Worm (Caenorhabditis elegans) whole organism, L4/young adult: ENCODE measurements around the gene slc-25A10.

ENCODE experiments used
- W03F9.2 ChIP-seq: fragments of 150-350 bp; optimal IDR thresholded peaks from 2 replicates; lab custom pipeline; 2014; ENCODE audit warnings: missing biosample characterization, missing genetic modification characterization
- dao-5 ChIP-seq: sonication (generic microtip); optimal IDR thresholded peaks from 2 replicates; lab custom pipeline; 2016; ENCODE audit warnings: missing genotype, missing genetic modification characterization, moderate library complexity, missing compliant biosample characterization
- him-1 ChIP-seq: sonication (generic microtip); optimal IDR thresholded peaks from 2 replicates; lab custom pipeline; 2016; ENCODE audit warnings: missing genotype, missing genetic modification reagents, missing genetic modification characterization, missing compliant biosample characterization

- no peak for TF ChIP-seq him-1
- TF ChIP-seq W03F9.2 (tag; lab: Kevin White, UChicago): no peak
- no peak for TF ChIP-seq dao-5 (tag; lab: Kevin White, UChicago)
Measured at ce11 chrX:6702249-6702648, 23.2 kb downstream of the slc-25A10 start, which contains the start of gene acr-2.
